Fruit fly (Drosophila melanogaster): ENCODE results near the gene CG3942.

Gene CG3942

DNA sequence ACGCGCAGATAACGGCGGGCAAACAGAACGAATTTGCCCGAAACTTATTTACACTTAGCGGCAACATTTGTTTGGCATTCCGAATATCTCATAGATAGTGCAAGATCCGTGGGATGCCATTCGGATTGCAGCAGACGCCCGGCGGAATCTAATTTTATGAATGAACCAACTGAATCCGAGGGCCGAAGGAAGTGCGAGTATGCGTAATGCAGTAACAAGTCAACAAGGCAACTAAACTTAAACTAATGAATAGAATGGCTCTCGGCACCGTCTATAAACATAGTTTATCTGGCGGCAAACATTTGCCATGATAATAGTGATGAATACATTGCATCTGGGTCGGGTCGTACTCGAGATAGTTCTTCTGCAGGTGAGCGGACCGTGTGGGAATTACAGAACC is 3.8 kb upstream of the CG3942 start (continued):
- TF ChIP-seq wek (GFP tag; optimal IDR thresholded peaks at IDR 0.05) (peak; percentile 42), CG15479 (GFP tag; optimal IDR thresholded peaks at IDR 0.05) (peak; percentile 53), CG1024 (GFP tag; IDR thresholded peaks at IDR 0.05) (no peak), CG11085 (GFP tag; IDR thresholded peaks at IDR 0.05) (no peak), CG15601 (tag; optimal IDR thresholded peaks at IDR 0.05) (peak; percentile 45), Xrp1 (GFP tag; IDR thresholded peaks at IDR 0.05) (0 out of 2 replicates have a peak, but pooled peaks have one; percentile 15), CG33557 (GFP tag; optimal IDR thresholded peaks at IDR 0.05) (peak; percentile 4), CG8359 (GFP tag; optimal IDR thresholded peaks at IDR 0.05; ENCODE audit: borderline replicate concordance) (peak; percentile 12), CG3407 (GFP tag; optimal IDR thresholded peaks at IDR 0.05) (peak; percentile 36), h (optimal IDR thresholded peaks at IDR 0.05) (no peak), toy (GFP tag; IDR thresholded peaks at IDR 0.05) (no peak), sens (GFP tag) (peak; percentile 71), ttk (GFP tag; IDR thresholded peaks at IDR 0.05) (no peak), fd64A (GFP tag; optimal IDR thresholded peaks at IDR 0.05) (peak; percentile 8), Abd-B (GFP tag; optimal IDR thresholded peaks at IDR 0.05) (no peak), CG10543 (GFP tag; optimal IDR thresholded peaks at IDR 0.05) (no peak), peb (GFP tag; IDR thresholded peaks at IDR 0.05) (no peak)

DNA sequence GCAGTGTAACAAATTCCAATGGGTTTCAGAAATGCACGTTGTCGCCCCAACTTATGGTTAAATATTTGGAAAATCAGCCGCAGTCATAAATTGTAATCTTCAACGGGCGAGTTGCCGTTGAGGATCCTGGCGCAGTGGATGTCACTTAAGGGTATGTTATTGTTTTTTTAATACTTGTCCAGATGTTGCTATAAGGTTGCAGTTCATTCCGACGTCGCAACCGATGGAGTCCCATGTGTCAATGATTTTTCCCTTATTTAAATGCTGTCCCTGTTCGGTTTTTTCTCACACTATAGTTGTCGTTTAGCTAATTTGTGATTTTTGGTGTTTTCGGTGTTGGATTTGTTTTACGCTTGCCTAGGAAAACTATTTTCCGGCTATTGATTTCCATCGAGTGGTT is 2.5 kb upstream of the CG3942 start:
- TF ChIP-seq CG6254 (GFP tag; optimal IDR thresholded peaks at IDR 0.05) (no peak), twi (tag; optimal IDR thresholded peaks at IDR 0.05) (peak; percentile 94)

DNA sequence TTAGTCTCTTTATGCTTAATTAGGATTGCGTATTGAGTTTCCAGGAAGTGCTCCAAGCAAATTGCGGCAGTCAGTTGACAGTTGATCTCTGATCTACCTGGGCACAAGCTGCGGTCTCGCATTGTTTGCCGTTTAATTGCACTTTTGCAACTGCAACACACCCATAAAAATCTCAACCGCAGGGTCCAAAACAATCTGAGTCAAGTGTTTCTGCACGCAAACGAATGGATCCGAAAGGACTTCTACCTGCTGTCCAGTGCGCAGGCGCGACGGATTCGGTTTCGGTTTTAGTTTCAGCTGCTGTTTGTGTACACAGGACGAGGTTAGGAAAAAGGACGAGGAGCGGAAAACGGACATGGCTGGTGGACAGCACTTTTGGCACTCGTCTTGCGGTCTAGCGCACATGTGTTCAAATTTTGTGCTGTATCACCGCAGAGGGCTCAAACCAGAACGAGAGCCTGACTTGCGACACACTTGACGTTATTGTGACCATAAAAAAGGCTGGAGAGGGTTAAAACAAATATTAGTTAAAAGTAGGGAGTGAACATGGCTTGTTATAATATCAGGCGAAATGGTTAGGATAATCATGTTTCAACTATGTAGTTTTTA is 1.4 kb upstream of the CG3942 start:
- TF ChIP-seq Xrp1 (GFP tag; IDR thresholded peaks at IDR 0.05) (no peak), CG15479 (GFP tag; optimal IDR thresholded peaks at IDR 0.05) (peak; percentile 90), tll (GFP tag; optimal IDR thresholded peaks at IDR 0.05) (peak in 1 of 2 experiments; percentile 100), Kr (GFP tag; optimal IDR thresholded peaks at IDR 0.05) (peak; percentile 80), cad (GFP tag; optimal IDR thresholded peaks at IDR 0.05) (peak; percentile 80), insv (GFP tag; optimal IDR thresholded peaks at IDR 0.05) (peak in 1 of 2 experiments; percentile 77), ara (GFP tag; IDR thresholded peaks at IDR 0.05) (0 out of 2 replicates have a peak, but pooled peaks have one; percentile 16), CG10462 (GFP tag; optimal IDR thresholded peaks at IDR 0.05) (no peak), twi (tag; optimal IDR thresholded peaks at IDR 0.05) (peak; percentile 90), bigmax (GFP tag; optimal IDR thresholded peaks at IDR 0.05) (no peak), D (optimal IDR thresholded peaks at IDR 0.05) (peak; percentile 92), D (GFP tag; optimal IDR thresholded peaks at IDR 0.05) (no peak), ac (GFP tag; optimal IDR thresholded peaks at IDR 0.05) (peak; percentile 59), zen (tag; optimal IDR thresholded peaks at IDR 0.05) (peak; percentile 62)

- TF ChIP-seq stc (GFP tag; IDR thresholded peaks at IDR 0.05) (no peak), Oli (tag; optimal IDR thresholded peaks at IDR 0.05) (no peak), Ets97D (GFP tag; optimal IDR thresholded peaks at IDR 0.05) (no peak), CG18262 (tag; optimal IDR thresholded peaks at IDR 0.05) (no peak), dmrt11E (tag; optimal IDR thresholded peaks at IDR 0.05) (no peak), TFAM (GFP tag; optimal IDR thresholded peaks at IDR 0.05) (no peak), MBD-R2 (GFP tag; IDR thresholded peaks at IDR 0.05) (no peak)
Observed at dm6 chr3R:12258437-12258836, 4.5 kb downstream of the CG3942 start, which contains the start of the genes CG44037 and svp. Gene CG44037, plus strand, starts transcription at chr3R:12258737. Gene svp, plus strand, starts transcription at chr3R:12258737.

Measured in whole organism, embryonic.